Worm (Caenorhabditis elegans): Measurements from ENCODE around the gene C02C6.14.

The C02C6.14 gene

DNA sequence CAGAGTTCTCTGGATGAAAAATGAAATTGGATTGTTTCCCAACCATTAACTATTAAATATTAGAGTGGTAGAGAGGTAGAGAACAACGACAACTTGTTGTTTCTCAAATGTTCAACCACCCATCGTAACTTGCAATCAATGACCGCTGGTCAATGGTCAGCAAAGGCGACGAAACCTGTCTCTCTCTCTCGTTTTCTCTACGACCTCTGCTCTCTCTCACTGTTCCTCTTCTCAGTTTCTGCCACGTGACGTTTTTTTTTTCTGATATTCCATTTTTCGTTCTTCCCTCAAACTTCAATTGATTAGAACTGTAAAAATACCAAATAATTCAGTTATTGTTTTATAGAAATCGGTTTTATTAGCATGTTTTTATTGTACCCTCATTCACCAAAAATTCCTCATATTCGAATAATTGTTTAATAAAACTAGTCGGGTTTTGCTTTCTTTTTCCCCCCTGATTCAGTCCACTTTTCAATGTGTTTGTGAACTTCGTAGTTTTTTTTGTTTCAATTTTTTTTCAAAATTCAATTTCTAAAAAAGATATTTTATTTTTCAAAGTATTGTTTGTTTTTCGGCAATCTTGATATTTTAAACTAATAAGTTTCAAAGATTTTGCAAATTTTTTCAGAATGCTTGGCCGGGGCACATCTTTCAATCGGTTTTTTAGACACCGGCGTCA lies 40.4 kb upstream of the C02C6.14 start, which contains the start of gene suox-1 (continued):
- TF ChIP-seq madf-10 (tag; optimal IDR thresholded peaks at IDR 0.05) (no peak), akir-1 (GFP tag; optimal IDR thresholded peaks at IDR 0.05) (no peak), snpc-4 (GFP tag; optimal IDR thresholded peaks at IDR 0.05) (no peak), snpc-4 (tag; optimal IDR thresholded peaks at IDR 0.05) (no peak), sptf-2 (GFP tag; optimal IDR thresholded peaks at IDR 0.05) (no peak), unc-62 (GFP tag; optimal IDR thresholded peaks at IDR 0.05) (no peak), Y79H2A.3 (GFP tag; conservative IDR thresholded peaks at IDR 0.05) (no peak), B0261.1 (tag; optimal IDR thresholded peaks at IDR 0.05) (no peak), nfya-2 (GFP tag; IDR thresholded peaks at IDR 0.05) (no peak), lsl-1 (GFP tag; optimal IDR thresholded peaks at IDR 0.05) (no peak), mes-4 (tag; optimal IDR thresholded peaks at IDR 0.05) (no peak), F57C9.4 (tag; optimal IDR thresholded peaks at IDR 0.05) (no peak), lsy-27 (tag; optimal IDR thresholded peaks at IDR 0.05; ENCODE audit: borderline replicate concordance, insufficient read depth) (no peak), hmg-1.2 (GFP tag; IDR thresholded peaks at IDR 0.05) (peak; percentile 39; the same call in 1 of the 2 replicates), nhr-80 (tag; optimal IDR thresholded peaks at IDR 0.05) (peak; percentile 42), ztf-6 (GFP tag; IDR thresholded peaks at IDR 0.05) (no peak), Y53F4B.3 (GFP tag; IDR thresholded peaks at IDR 0.05) (no peak), F23B12.7 (tag; optimal IDR thresholded peaks at IDR 0.05; ENCODE audit: insufficient read depth) (no peak), F49E8.2 (tag; optimal IDR thresholded peaks at IDR 0.05; ENCODE audit: insufficient read depth) (no peak), repo-1 (tag; optimal IDR thresholded peaks at IDR 0.05) (no peak), efl-1 (GFP tag; optimal IDR thresholded peaks at IDR 0.05) (no peak), egl-18 (GFP tag; IDR thresholded peaks at IDR 0.05) (no peak), ceh-79 (tag; optimal IDR thresholded peaks at IDR 0.05) (no peak), mel-28 (tag; optimal IDR thresholded peaks at IDR 0.05; ENCODE audit: borderline replicate concordance) (no peak), hsf-1 (GFP tag; IDR thresholded peaks at IDR 0.05) (no peak), tbp1 (GFP tag; optimal IDR thresholded peaks at IDR 0.05) (peak; percentile 1), B0035.1 (tag; optimal IDR thresholded peaks at IDR 0.05) (no peak), hlh-26 (GFP tag; conservative IDR thresholded peaks at IDR 0.05) (no peak), lin-26 (GFP tag; IDR thresholded peaks at IDR 0.05) (no peak), egl-44 (GFP tag; IDR thresholded peaks at IDR 0.05) (no peak), atf-7 (tag; optimal IDR thresholded peaks at IDR 0.05) (no peak), F37B4.10 (GFP tag; IDR thresholded peaks at IDR 0.05) (no peak)

ce11 chrX:15502455-15503174 lies 34.9 kb upstream of the C02C6.14 start, which contains the start of gene H13N06.7:
Gene H13N06.7 (plus strand): TSS chrX:15503124.
- TF ChIP-seq nhr-179 (tag; optimal IDR thresholded peaks at IDR 0.05) (no peak), madf-6 (GFP tag; IDR thresholded peaks at IDR 0.05) (no peak), madf-10 (tag; optimal IDR thresholded peaks at IDR 0.05) (no peak), sptf-2 (GFP tag; optimal IDR thresholded peaks at IDR 0.05) (no peak), snpc-1.3 (tag; optimal IDR thresholded peaks at IDR 0.05; ENCODE audit: insufficient read depth) (no peak), gei-17 (GFP tag; optimal IDR thresholded peaks at IDR 0.05) (no peak), snpc-4 (GFP tag; optimal IDR thresholded peaks at IDR 0.05) (no peak), snpc-4 (tag; optimal IDR thresholded peaks at IDR 0.05) (peak in 2 of 4 experiments; percentile 59 to 76), ets-4 (GFP tag; optimal IDR thresholded peaks at IDR 0.05) (no peak), ceh-40 (GFP tag; IDR thresholded peaks at IDR 0.05) (no peak)

All from whole organism, young adult.